Worm (Caenorhabditis elegans): Measurements from ENCODE around the gene sel-12.

- TF ChIP-seq him-1 (tag; optimal IDR thresholded peaks at IDR 0.05) (no peak), W03F9.2 (tag; optimal IDR thresholded peaks at IDR 0.05) (no peak), dao-5 (tag; optimal IDR thresholded peaks at IDR 0.05) (no peak)
Measured at ce11 chrX:912564-912963, 3.1 kb upstream of the sel-12 start.

Data from whole organism, L4/young adult.